Worm (Caenorhabditis elegans): ENCODE data around the gene zipt-9.

Gene zipt-9

DNA sequence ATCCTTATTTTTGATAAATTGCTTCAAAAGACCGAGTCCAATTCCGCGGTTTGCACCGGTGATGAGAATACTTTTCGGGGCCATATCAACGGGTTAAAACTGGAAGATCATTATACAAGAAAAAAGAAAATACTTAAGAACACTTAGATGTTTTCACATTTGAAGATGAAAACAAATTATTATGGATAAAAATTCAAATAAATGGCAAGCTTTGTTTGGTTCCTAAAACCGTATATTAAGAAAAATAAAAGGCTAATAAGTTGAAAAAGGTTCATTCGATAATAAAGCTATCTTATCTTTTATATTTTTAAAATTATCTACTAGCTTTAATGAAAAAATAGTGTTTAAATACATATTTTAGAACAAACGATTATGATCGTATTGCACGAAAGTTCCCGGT lies 38.4 kb upstream of the zipt-9 start, which contains the start of gene F20G2.1:
F20G2.1 (minus strand) TSS at position 101 of the 400 bp plus-strand sequence.
- TF ChIP-seq mdl-1 (tag; optimal IDR thresholded peaks at IDR 0.05), result no peak
- no peak for TF ChIP-seq R02D3.7 (tag; optimal IDR thresholded peaks at IDR 0.05)
- no peak for TF ChIP-seq ama-1 (optimal IDR thresholded peaks at IDR 0.05)
- no peak for TF ChIP-seq nhr-12 (tag; optimal IDR thresholded peaks at IDR 0.05)

DNA sequence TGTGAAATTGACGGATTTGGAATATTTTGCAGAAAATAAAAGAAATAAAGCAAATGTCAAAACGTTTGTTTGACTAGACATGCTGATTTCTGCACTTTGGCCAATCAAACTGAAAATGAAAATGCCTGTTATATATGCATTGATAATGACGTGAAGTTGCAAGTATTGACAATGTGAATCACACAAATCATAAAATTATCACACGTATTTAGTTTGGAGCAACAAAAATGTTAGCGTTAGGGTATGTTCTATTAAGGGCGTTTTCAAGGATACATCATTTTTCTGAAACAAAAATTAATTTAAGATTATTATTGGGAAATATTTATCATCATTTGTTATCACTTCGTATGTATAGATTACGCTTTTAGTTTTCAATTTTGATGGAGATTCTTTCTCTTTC lies 36.7 kb upstream of the zipt-9 start, which contains the start of gene cld-9:
cld-9 (minus strand) TSS at position 81 of the 400 bp plus-strand sequence.
- TF ChIP-seq egl-27 (tag; optimal IDR thresholded peaks at IDR 0.05), result no peak
- TF ChIP-seq fos-1 (tag; optimal IDR thresholded peaks at IDR 0.05), result peak; percentile 63
- no peak for TF ChIP-seq elt-3 (tag; optimal IDR thresholded peaks at IDR 0.05)
- TF ChIP-seq sma-9 (GFP tag; optimal IDR thresholded peaks at IDR 0.05), result peak; percentile 37
- TF ChIP-seq sma-9 (tag; optimal IDR thresholded peaks at IDR 0.05), result no peak
- no peak for TF ChIP-seq nhr-12 (tag; optimal IDR thresholded peaks at IDR 0.05)

DNA sequence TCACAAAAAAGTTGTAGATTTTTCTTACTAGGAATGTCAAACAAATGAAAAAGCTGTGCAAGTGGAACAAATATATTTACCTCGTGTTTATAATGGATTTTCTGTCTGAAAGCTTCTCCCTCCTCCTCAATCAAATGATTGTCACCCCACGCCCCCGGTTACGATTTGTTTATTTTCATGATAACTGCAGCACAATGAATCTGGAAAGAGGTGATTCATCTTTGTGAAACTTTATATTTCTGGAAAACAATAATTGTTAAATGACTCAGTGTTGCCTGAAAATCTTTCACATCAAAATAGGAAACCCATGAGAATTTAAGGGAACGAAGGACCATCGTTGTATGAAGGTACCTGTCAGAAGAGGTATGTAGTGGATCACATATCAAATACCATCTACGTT lies 33.6 kb upstream of the zipt-9 start, which contains the start of gene F35E12.10:
F35E12.10 (minus strand) TSS at position 101 of the 400 bp plus-strand sequence.
- TF ChIP-seq R02D3.7 (tag; optimal IDR thresholded peaks at IDR 0.05), result no peak
- no peak for TF ChIP-seq Y55F3AM.14 (GFP tag; optimal IDR thresholded peaks at IDR 0.05)
- TF ChIP-seq elt-1 (tag; optimal IDR thresholded peaks at IDR 0.05), result no peak
- no peak for TF ChIP-seq unc-62 (GFP tag; optimal IDR thresholded peaks at IDR 0.05)
- TF ChIP-seq peb-1 (tag; optimal IDR thresholded peaks at IDR 0.05), result no peak
- TF ChIP-seq mab-5 (tag; optimal IDR thresholded peaks at IDR 0.05), result no peak
- TF ChIP-seq ztf-4 (tag; optimal IDR thresholded peaks at IDR 0.05), result no peak

DNA sequence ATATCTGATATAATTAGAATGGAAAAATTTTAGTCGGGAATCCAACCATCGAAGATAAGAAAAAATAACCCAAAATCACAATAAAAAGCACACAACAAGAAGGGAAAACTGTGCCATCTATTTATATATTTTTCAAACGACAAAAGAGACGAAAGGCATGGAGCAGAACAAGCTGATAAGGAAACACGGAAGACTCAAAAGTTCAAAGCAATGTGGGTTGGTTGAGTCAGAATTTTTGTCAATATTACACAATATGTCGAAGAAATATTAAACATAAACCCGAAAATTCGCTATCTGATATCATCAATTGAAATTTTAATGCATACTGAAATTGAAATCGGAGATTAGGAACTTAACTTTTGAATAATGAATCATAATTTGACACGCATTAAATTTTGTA lies 29.8 kb upstream of the zipt-9 start, which contains the start of gene F35E12.9:
F35E12.9 (minus strand) TSS at position 227 of the 400 bp plus-strand sequence.
- TF ChIP-seq sma-9 (GFP tag; optimal IDR thresholded peaks at IDR 0.05) (peak; percentile 22), sma-9 (tag; optimal IDR thresholded peaks at IDR 0.05) (no peak), unc-55 (GFP tag; optimal IDR thresholded peaks at IDR 0.05) (no peak), crh-2 (tag; optimal IDR thresholded peaks at IDR 0.05) (peak; percentile 20), fos-1 (tag; optimal IDR thresholded peaks at IDR 0.05) (peak; percentile 98), skn-1 (tag; optimal IDR thresholded peaks at IDR 0.05) (peak; percentile 46), C34F6.9 (tag; optimal IDR thresholded peaks at IDR 0.05) (no peak), ama-1 (optimal IDR thresholded peaks at IDR 0.05) (no peak), gmeb-1 (tag; optimal IDR thresholded peaks at IDR 0.05) (peak; percentile 40), F13H6.1 (tag; optimal IDR thresholded peaks at IDR 0.05) (peak; percentile 3)

DNA sequence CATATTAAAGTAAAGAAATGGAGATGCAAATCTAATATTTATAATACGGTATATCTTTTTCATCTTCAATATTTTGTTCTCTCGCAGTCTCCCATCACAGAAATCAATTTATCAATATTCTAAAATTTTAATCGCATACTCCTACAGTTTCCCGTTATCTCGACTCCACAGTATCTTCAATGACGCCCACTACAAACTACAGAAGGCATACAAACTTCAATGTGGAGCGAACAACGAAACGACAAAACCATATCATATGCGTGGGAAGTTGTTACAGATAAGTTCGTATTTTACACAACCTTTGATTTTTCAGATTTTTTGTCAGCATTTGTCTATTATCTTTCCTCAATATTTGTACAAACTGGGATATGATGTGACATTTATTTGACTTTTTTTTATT lies 24.8 kb upstream of the zipt-9 start:
- peak; percentile 40 for TF ChIP-seq sma-9 (GFP tag; optimal IDR thresholded peaks at IDR 0.05)
- no peak for TF ChIP-seq sma-9 (tag; optimal IDR thresholded peaks at IDR 0.05)
- TF ChIP-seq fos-1 (tag; optimal IDR thresholded peaks at IDR 0.05), result peak; percentile 51
- no peak for TF ChIP-seq lsy-2 (tag; optimal IDR thresholded peaks at IDR 0.05)

- TF ChIP-seq lin-39 (tag; optimal IDR thresholded peaks at IDR 0.05), result no peak
- no peak for TF ChIP-seq fos-1 (tag; optimal IDR thresholded peaks at IDR 0.05)
- TF ChIP-seq nhr-12 (tag; optimal IDR thresholded peaks at IDR 0.05), result no peak
- no peak for TF ChIP-seq C34F6.9 (tag; optimal IDR thresholded peaks at IDR 0.05)
- TF ChIP-seq lsy-2 (tag; optimal IDR thresholded peaks at IDR 0.05), result no peak
- no peak for TF ChIP-seq egl-27 (tag; optimal IDR thresholded peaks at IDR 0.05)
- no peak for TF ChIP-seq mdl-1 (tag; optimal IDR thresholded peaks at IDR 0.05)
- TF ChIP-seq crh-2 (tag; optimal IDR thresholded peaks at IDR 0.05), result no peak
- TF ChIP-seq nhr-6 (tag; optimal IDR thresholded peaks at IDR 0.05), result no peak
- TF ChIP-seq sem-4 (tag; optimal IDR thresholded peaks at IDR 0.05), result no peak
- no peak for TF ChIP-seq aly-2 (tag; optimal IDR thresholded peaks at IDR 0.05)
These were observed 23.3 kb upstream of the zipt-9 start, which contains the start of gene irg-5 for ce11 chrV:13738374-13738773. TSS of gene irg-5 (minus strand) at chrV:13738474.

ce11 chrV:13736147-13736546 lies 21.1 kb upstream of the zipt-9 start, which contains the start of gene F35E12.6:
TSS of gene F35E12.6 (minus strand) at chrV:13736247.
- no peak for TF ChIP-seq snpc-4 (tag; optimal IDR thresholded peaks at IDR 0.05)
- peak; percentile 19 for TF ChIP-seq fos-1 (tag; optimal IDR thresholded peaks at IDR 0.05)

- TF ChIP-seq nhr-11 (tag; optimal IDR thresholded peaks at IDR 0.05) (no peak), snpc-4 (tag; optimal IDR thresholded peaks at IDR 0.05) (no peak), peb-1 (tag; optimal IDR thresholded peaks at IDR 0.05) (no peak), nhr-237 (tag; optimal IDR thresholded peaks at IDR 0.05) (no peak), fos-1 (tag; optimal IDR thresholded peaks at IDR 0.05) (peak; percentile 91), skn-1 (tag; optimal IDR thresholded peaks at IDR 0.05) (peak; percentile 48), zag-1 (tag; optimal IDR thresholded peaks at IDR 0.05) (no peak), nhr-129 (tag; optimal IDR thresholded peaks at IDR 0.05) (no peak)
These were observed 15.7 kb upstream of the zipt-9 start, which contains the start of gene dct-17 for ce11 chrV:13730762-13731161. TSS of gene dct-17 (minus strand) at chrV:13730784.
